Worm (Caenorhabditis elegans) whole organism, young adult: ENCODE measurements around the gene C32D5.10.

Experiments used
- C06A6.2 ChIP-seq: fragments of 200-800 bp; sonication (Bioruptor generic); conservative IDR thresholded peaks from 2 replicates; pipeline ENCODE4 v1.3.6; 2022; ENCODE audit warnings: missing genetic modification characterization, missing compliant biosample characterization
- F10E7.11 ChIP-seq: sonication (generic microtip); optimal IDR thresholded peaks from 2 replicates; lab custom pipeline; 2017; ENCODE audit warnings: mild to moderate bottlenecking, missing genetic modification characterization, moderate library complexity, missing compliant biosample characterization
- F39B2.1 ChIP-seq: fragments of 200-800 bp; sonication (Bioruptor generic); IDR thresholded peaks from 2 replicates; pipeline ENCODE4 v1.3.6; 2022; ENCODE audit warnings: missing genetic modification reagents, missing genetic modification characterization, missing compliant biosample characterization
- F52B5.7 ChIP-seq: sonication (generic microtip); optimal IDR thresholded peaks from 2 replicates; lab custom pipeline; 2016; ENCODE audit warnings: mild to moderate bottlenecking, missing genetic modification characterization, missing compliant biosample characterization
- F57A8.1 ChIP-seq: fragments of 200-800 bp; sonication (Bioruptor generic); optimal IDR thresholded peaks from 2 replicates; lab custom pipeline; 2018; ENCODE audit warnings: mild to moderate bottlenecking, missing genetic modification characterization, moderate library complexity, missing compliant biosample characterization
- F57C9.4 ChIP-seq: sonication (generic microtip); optimal IDR thresholded peaks from 2 replicates; lab custom pipeline; 2017; ENCODE audit warnings: mild to moderate bottlenecking, missing genetic modification characterization, missing compliant biosample characterization
- T26A5.8 ChIP-seq: sonication (generic microtip); optimal IDR thresholded peaks from 2 replicates; lab custom pipeline; 2016; ENCODE audit warnings: missing genetic modification characterization, missing compliant biosample characterization
- Y53G8AR.9 ChIP-seq: fragments of 200-800 bp; sonication (Bioruptor generic); conservative IDR thresholded peaks from 2 replicates; pipeline ENCODE4 v1.3.6; 2022; ENCODE audit warnings: missing genetic modification reagents, missing genetic modification characterization, missing compliant biosample characterization
- ZK185.1 ChIP-seq: sonication (generic microtip); optimal IDR thresholded peaks from 2 replicates; lab custom pipeline; 2016; ENCODE audit warnings: mild to moderate bottlenecking, missing genetic modification characterization, missing compliant biosample characterization; ENCODE audit not compliant: poor library complexity, severe bottlenecking
- attf-5 ChIP-seq: fragments of 200-800 bp; sonication (Bioruptor generic); optimal IDR thresholded peaks from 2 replicates; lab custom pipeline; 2018; ENCODE audit warnings: mild to moderate bottlenecking, missing genetic modification characterization, missing compliant biosample characterization
- bed-1 ChIP-seq: fragments of 200-800 bp; sonication (Bioruptor generic); IDR thresholded peaks from 2 replicates; pipeline ENCODE4 v1.3.6; 2022; ENCODE audit warnings: missing genetic modification reagents, missing genetic modification characterization, missing compliant biosample characterization
- ceh-100 ChIP-seq: fragments of 200-800 bp; sonication (Bioruptor generic); IDR thresholded peaks from 2 replicates; pipeline ENCODE4 v1.3.6; 2022; ENCODE audit warnings: missing genetic modification reagents, missing genetic modification characterization, missing compliant biosample characterization
- ceh-58 ChIP-seq: fragments of 200-800 bp; sonication (Bioruptor generic); IDR thresholded peaks from 2 replicates; pipeline ENCODE4 v1.3.6; 2022; ENCODE audit warnings: missing genetic modification characterization, missing compliant biosample characterization
- ceh-79 ChIP-seq: sonication (generic microtip); optimal IDR thresholded peaks from 2 replicates; lab custom pipeline; 2017; ENCODE audit warnings: mild to moderate bottlenecking, missing genetic modification characterization, missing compliant biosample characterization
- chd-7 ChIP-seq: sonication (generic microtip); optimal IDR thresholded peaks from 2 replicates; lab custom pipeline; 2016; ENCODE audit warnings: mild to moderate bottlenecking, missing genetic modification characterization, moderate library complexity, missing compliant biosample characterization
- efl-1 ChIP-seq: fragments of 150-350 bp; optimal IDR thresholded peaks from 2 replicates; lab custom pipeline; 2014; ENCODE audit warnings: missing biosample characterization, missing genetic modification reagents, missing genetic modification characterization
- egl-18 ChIP-seq: fragments of 200-800 bp; sonication (Bioruptor generic); IDR thresholded peaks from 2 replicates; pipeline ENCODE4 v1.3.6; 2022; ENCODE audit warnings: missing genetic modification reagents, missing genetic modification characterization, missing compliant biosample characterization
- egl-44 ChIP-seq: fragments of 200-800 bp; sonication (Bioruptor generic); IDR thresholded peaks from 2 replicates; pipeline ENCODE4 v1.3.6; 2022; ENCODE audit warnings: missing genetic modification reagents, missing genetic modification characterization, missing compliant biosample characterization
- him-1 ChIP-seq: sonication (generic microtip); optimal IDR thresholded peaks from 2 replicates; lab custom pipeline; 2016; ENCODE audit warnings: missing genotype, missing genetic modification reagents, missing genetic modification characterization, missing compliant biosample characterization
- hlh-26 ChIP-seq: fragments of 200-800 bp; sonication (Bioruptor generic); conservative IDR thresholded peaks from 2 replicates; pipeline ENCODE4 v1.3.6; 2022; ENCODE audit warnings: missing genetic modification reagents, missing genetic modification characterization, missing compliant biosample characterization
- hsf-1 ChIP-seq: fragments of 200-800 bp; sonication (Bioruptor generic); IDR thresholded peaks from 2 replicates; pipeline ENCODE4 v1.3.6; 2022; ENCODE audit warnings: missing genetic modification reagents, missing genetic modification characterization, missing compliant biosample characterization
- lin-26 ChIP-seq: fragments of 200-800 bp; sonication (Bioruptor generic); IDR thresholded peaks from 2 replicates; pipeline ENCODE4 v1.3.6; 2022; ENCODE audit warnings: missing genetic modification reagents, missing genetic modification characterization, missing compliant biosample characterization
- lin-35 ChIP-seq, 3 experiments: fragments of 150-350 bp in 2 of 3; sonication (generic microtip) in 1 of 3; optimal IDR thresholded peaks; 2 replicates each; lab custom pipeline; 2014 to 2018; ENCODE audit warnings: missing biosample characterization in 3 of 3, missing genetic modification characterization in 3 of 3, missing genetic modification reagents in 3 of 3
- lsy-27 ChIP-seq: sonication (generic microtip); optimal IDR thresholded peaks from 2 replicates; lab custom pipeline; 2017; ENCODE audit warnings: missing genetic modification characterization, mild to moderate bottlenecking, missing compliant biosample characterization, antibody characterized with exemption, missing genotype, borderline replicate concordance; ENCODE audit not compliant: insufficient read depth
- madf-8 ChIP-seq: fragments of 200-800 bp; sonication (Bioruptor generic); conservative IDR thresholded peaks from 2 replicates; pipeline ENCODE4 v1.3.6; 2022; ENCODE audit warnings: missing genetic modification reagents, missing genetic modification characterization, missing compliant biosample characterization
- mel-28 ChIP-seq: sonication (generic microtip); optimal IDR thresholded peaks from 2 replicates; lab custom pipeline; 2016; ENCODE audit warnings: borderline replicate concordance, mild to moderate bottlenecking, missing genetic modification characterization, missing compliant biosample characterization
- nfya-2 ChIP-seq: fragments of 200-800 bp; sonication (Bioruptor generic); IDR thresholded peaks from 2 replicates; pipeline ENCODE4 v1.3.6; 2022; ENCODE audit warnings: missing genetic modification reagents, missing genetic modification characterization, missing compliant biosample characterization
- nhr-120 ChIP-seq: fragments of 200-800 bp; sonication (Bioruptor generic); IDR thresholded peaks from 2 replicates; pipeline ENCODE4 v1.3.6; 2022; ENCODE audit warnings: missing genetic modification characterization, missing compliant biosample characterization
- nhr-179 ChIP-seq: sonication (generic microtip); optimal IDR thresholded peaks from 2 replicates; lab custom pipeline; 2016; ENCODE audit warnings: mild to moderate bottlenecking, missing genetic modification characterization, missing compliant biosample characterization
- nhr-27 ChIP-seq: fragments of 200-800 bp; sonication (Bioruptor generic); optimal IDR thresholded peaks from 2 replicates; lab custom pipeline; 2018; ENCODE audit warnings: mild to moderate bottlenecking, missing genetic modification characterization, moderate library complexity, missing compliant biosample characterization
- nhr-80 ChIP-seq: sonication (generic microtip); optimal IDR thresholded peaks from 2 replicates; lab custom pipeline; 2016; ENCODE audit warnings: missing genetic modification characterization, missing compliant biosample characterization
- rec-8 ChIP-seq, 2 experiments: sonication (generic microtip); optimal IDR thresholded peaks; 2 replicates each; lab custom pipeline; 2016; ENCODE audit warnings: mild to moderate bottlenecking in 2 of 2, missing genetic modification characterization in 2 of 2, missing genetic modification reagents in 2 of 2, missing genotype in 2 of 2, missing biosample characterization in 1 of 2, missing compliant biosample characterization in 1 of 2, moderate library complexity in 1 of 2
- sdz-38 ChIP-seq: sonication (generic microtip); optimal IDR thresholded peaks from 2 replicates; lab custom pipeline; 2016; ENCODE audit warnings: missing genotype, missing genetic modification characterization, missing compliant biosample characterization
- snpc-1.1 ChIP-seq: sonication (generic microtip); optimal IDR thresholded peaks from 2 replicates; lab custom pipeline; 2017; ENCODE audit warnings: missing genetic modification characterization, mild to moderate bottlenecking, missing compliant biosample characterization, antibody characterized with exemption, moderate library complexity, missing genotype, missing genetic modification reagents; ENCODE audit not compliant: insufficient read depth
- snpc-4 ChIP-seq, 5 experiments: fragments of 150-350 bp in 1 of 5; sonication (generic microtip) in 4 of 5; optimal IDR thresholded peaks; 2 replicates each; lab custom pipeline; 2014 to 2018; ENCODE audit warnings: missing genetic modification characterization in 5 of 5, missing biosample characterization in 3 of 5, antibody characterized with exemption in 2 of 5, mild to moderate bottlenecking in 2 of 5, missing compliant biosample characterization in 2 of 5, missing genotype in 2 of 5, moderate library complexity in 2 of 5, missing genetic modification reagents in 1 of 5
- somi-1 ChIP-seq: fragments of 200-800 bp; sonication (Bioruptor generic); optimal IDR thresholded peaks from 2 replicates; lab custom pipeline; 2018; ENCODE audit warnings: mild to moderate bottlenecking, missing genetic modification characterization, missing compliant biosample characterization
- zim-3 ChIP-seq: sonication (generic microtip); optimal IDR thresholded peaks from 2 replicates; lab custom pipeline; 2017; ENCODE audit warnings: mild to moderate bottlenecking, missing genetic modification characterization, moderate library complexity, missing compliant biosample characterization
- ztf-18 ChIP-seq: sonication (generic microtip); optimal IDR thresholded peaks from 2 replicates; lab custom pipeline; 2016; ENCODE audit warnings: missing genotype, mild to moderate bottlenecking, missing genetic modification characterization, missing compliant biosample characterization
- ztf-22 ChIP-seq: fragments of 200-800 bp; sonication (Bioruptor generic); optimal IDR thresholded peaks from 2 replicates; lab custom pipeline; 2018; ENCODE audit warnings: mild to moderate bottlenecking, missing genetic modification characterization, moderate library complexity, missing compliant biosample characterization
- ztf-25 ChIP-seq: fragments of 200-800 bp; sonication (Bioruptor generic); IDR thresholded peaks from 2 replicates; pipeline ENCODE4 v1.3.6; 2022; ENCODE audit warnings: missing genetic modification reagents, missing genetic modification characterization, missing compliant biosample characterization
- ztf-26 ChIP-seq: sonication (generic microtip); optimal IDR thresholded peaks from 2 replicates; lab custom pipeline; 2017; ENCODE audit warnings: missing genetic modification characterization, missing compliant biosample characterization
- ztf-3 ChIP-seq: fragments of 200-800 bp; sonication (Bioruptor generic); optimal IDR thresholded peaks from 2 replicates; lab custom pipeline; 2018; ENCODE audit warnings: mild to moderate bottlenecking, missing genetic modification characterization, missing compliant biosample characterization

C32D5.10 gene

ce11 chrII:6346551-6347079 is 5.2 kb downstream of the C32D5.10 start (continued):
- peak; percentile 30 for TF ChIP-seq ceh-100 (GFP tag; lab: Robert Waterston, UW)
- peak in 1 of 3 experiments; percentile 60 for TF ChIP-seq lin-35 (GFP tag; optimal IDR thresholded peaks at IDR 0.05; lab: Kevin White, UChicago)
- TF ChIP-seq egl-18 = no peak
- TF ChIP-seq zim-3 = peak; percentile 90
- TF ChIP-seq sdz-38 (tag; lab: Kevin White, UChicago) = no peak
- no peak for TF ChIP-seq snpc-4 (GFP tag; optimal IDR thresholded peaks at IDR 0.05; lab: Kevin White, UChicago)
- TF ChIP-seq snpc-4 (tag; optimal IDR thresholded peaks at IDR 0.05; lab: Kevin White, UChicago) = peak in 2 of 4 experiments; percentile 10 to 50
- TF ChIP-seq F52B5.7 (tag; lab: Kevin White, UChicago) = peak; percentile 85
- no peak for TF ChIP-seq hsf-1
- peak; percentile 62; the same call in 1 of the 2 replicates for TF ChIP-seq lin-26
- TF ChIP-seq ztf-26 (tag; lab: Kevin White, UChicago) = peak; percentile 62
- TF ChIP-seq lsy-27 (tag; lab: Kevin White, UChicago) = no peak
- peak; percentile 86 for TF ChIP-seq ZK185.1
- TF ChIP-seq attf-5 (GFP tag; lab: Kevin White, UChicago) = peak; percentile 64
- TF ChIP-seq efl-1 = no peak
- TF ChIP-seq nhr-120 (GFP tag; lab: Robert Waterston, UW) = no peak
- peak; percentile 67 for TF ChIP-seq C06A6.2 (GFP tag; lab: Robert Waterston, UW)
- TF ChIP-seq F10E7.11 (tag; lab: Kevin White, UChicago) = peak; percentile 84
- peak; percentile 86 for TF ChIP-seq F57C9.4
- no peak for TF ChIP-seq nhr-27 (tag; lab: Kevin White, UChicago)
- TF ChIP-seq rec-8 (tag; optimal IDR thresholded peaks at IDR 0.05; lab: Kevin White, UChicago) = peak in 1 of 2 experiments; percentile 10
- TF ChIP-seq nfya-2 = peak; percentile 81; the same call in 1 of the 2 replicates
- TF ChIP-seq ztf-18 (tag; lab: Kevin White, UChicago) = peak; percentile 40
- peak; percentile 35 for TF ChIP-seq ztf-22 (GFP tag; lab: Kevin White, UChicago)
- peak; percentile 66 for TF ChIP-seq ztf-3
- TF ChIP-seq ztf-25 = peak; percentile 30; the same call in 1 of the 2 replicates
- no peak for TF ChIP-seq F57A8.1 (GFP tag; lab: Kevin White, UChicago)
- peak; percentile 74 for TF ChIP-seq ceh-79 (tag; lab: Kevin White, UChicago)
- peak; percentile 75 for TF ChIP-seq mel-28
- TF ChIP-seq T26A5.8 (tag; lab: Kevin White, UChicago) = no peak
- TF ChIP-seq nhr-179 = no peak
- TF ChIP-seq madf-8 (GFP tag; lab: Robert Waterston, UW) = no peak
- peak; percentile 32 for TF ChIP-seq nhr-80 (tag; lab: Kevin White, UChicago)
- peak; percentile 3 for TF ChIP-seq him-1
- no peak for TF ChIP-seq egl-44 (GFP tag; lab: Robert Waterston, UW)

DNA sequence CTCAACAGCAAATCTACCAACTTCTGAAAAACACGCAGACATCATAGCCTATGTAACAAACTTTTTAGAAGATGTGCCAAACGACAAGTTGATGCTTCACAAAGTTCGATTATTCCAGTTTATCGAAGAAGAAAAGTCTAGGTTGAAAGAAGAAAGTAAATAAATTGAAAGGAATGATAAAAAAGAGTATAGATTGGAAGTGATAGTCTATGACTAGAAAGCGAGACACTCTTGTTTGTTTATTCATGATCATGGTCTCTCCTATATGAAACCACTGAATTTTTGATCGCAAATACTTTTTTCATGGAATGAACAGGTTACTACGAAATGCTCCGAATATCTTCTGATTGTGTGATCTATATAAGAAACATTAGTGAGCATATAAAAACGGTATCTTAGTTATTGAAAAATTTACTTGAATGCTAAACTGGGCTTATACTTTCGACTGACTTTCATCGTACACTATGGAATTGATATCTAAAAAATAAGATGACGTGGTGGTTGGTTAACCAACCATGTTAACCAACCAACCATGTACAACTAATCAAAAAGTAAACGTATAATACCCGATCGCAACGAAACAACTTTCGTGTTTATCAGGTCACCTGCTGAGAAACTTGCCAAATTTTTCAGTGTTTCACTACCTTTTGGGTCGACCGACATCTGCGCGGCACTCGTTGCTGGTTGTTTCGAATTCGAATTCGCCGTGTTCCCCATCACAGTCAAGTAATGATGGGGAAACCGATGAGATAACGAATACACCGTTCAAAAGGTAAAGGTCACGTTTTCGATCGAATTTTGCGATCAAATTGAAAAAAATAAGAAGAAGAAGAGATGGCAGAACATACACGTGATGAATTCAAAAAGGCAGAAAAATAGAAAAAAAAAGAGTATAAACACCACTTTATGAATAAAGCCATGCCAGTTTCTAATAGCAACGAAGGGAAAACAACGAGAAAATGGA is 6.3 kb downstream of the C32D5.10 start, which contains the start of gene C32D5.8:
C32D5.8 (minus strand) TSS at position 770 of the 964 bp plus-strand sequence.
- no peak for TF ChIP-seq ceh-58 (GFP tag; lab: Robert Waterston, UW)
- TF ChIP-seq nfya-2 = no peak
- no peak for TF ChIP-seq Y53G8AR.9
- TF ChIP-seq F10E7.11 (tag; lab: Kevin White, UChicago) = no peak
- TF ChIP-seq bed-1 = no peak
- no peak for TF ChIP-seq F39B2.1 (GFP tag; lab: Robert Waterston, UW)
- no peak for TF ChIP-seq somi-1 (GFP tag; lab: Kevin White, UChicago)
- TF ChIP-seq ztf-3 = no peak
- TF ChIP-seq lin-26 = no peak
- TF ChIP-seq hlh-26 (GFP tag; lab: Robert Waterston, UW) = no peak
- no peak for TF ChIP-seq chd-7 (tag; lab: Kevin White, UChicago)
- no peak for TF ChIP-seq snpc-1.1 (tag; lab: Kevin White, UChicago)
